Fruit fly (Drosophila melanogaster): ENCODE results near the gene okr.
A peak's percentile ranks its signal among the peaks of the same experiment; 100 is the strongest.

The okr gene

DNA sequence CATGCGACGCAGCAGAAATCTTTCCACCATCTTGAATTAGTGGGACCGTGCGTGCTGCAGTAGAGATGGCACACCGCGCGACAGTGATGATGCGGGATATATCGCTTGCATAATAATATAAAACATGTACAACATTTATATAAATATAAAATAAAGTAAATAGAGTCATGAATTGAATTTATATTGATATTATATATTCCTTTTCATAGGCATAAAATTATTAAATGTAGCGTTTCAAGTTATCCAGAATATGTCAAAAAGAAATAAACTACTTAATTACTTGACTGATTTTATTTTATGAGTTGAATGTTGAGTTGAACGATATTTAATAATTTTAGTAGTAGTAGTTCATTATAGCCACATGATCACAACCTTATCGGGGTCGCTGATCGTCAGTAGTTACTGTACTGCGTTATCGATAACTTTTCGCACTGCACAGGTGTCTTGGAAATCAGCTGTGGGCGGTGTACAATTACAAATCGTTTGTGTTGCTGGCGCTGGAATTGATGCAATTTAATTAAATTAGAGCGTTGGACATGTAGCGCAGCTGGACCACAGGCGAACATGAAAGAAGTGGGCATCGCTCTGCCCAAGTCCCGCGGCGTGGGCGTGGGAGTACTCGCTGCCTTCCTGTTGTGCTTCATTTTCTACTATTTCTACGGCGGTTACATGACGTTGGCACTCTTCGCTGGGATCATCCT is 4.7 kb downstream of the okr start, which contains the start of the genes Chd1 and Bem46 (continued):
- TF ChIP-seq tx (GFP tag; optimal IDR thresholded peaks at IDR 0.05) (peak; percentile 57), CG9609 (GFP tag; optimal IDR thresholded peaks at IDR 0.05) (peak; percentile 63), az2 (GFP tag; optimal IDR thresholded peaks at IDR 0.05) (peak; percentile 88), CG12391 (tag; optimal IDR thresholded peaks at IDR 0.05) (peak; percentile 91), dysf (GFP tag; IDR thresholded peaks at IDR 0.05) (peak; percentile 88), B-H1 (GFP tag; IDR thresholded peaks at IDR 0.05) (peak; percentile 77), CG10274 (GFP tag; optimal IDR thresholded peaks at IDR 0.05) (peak; percentile 48), wor (GFP tag; IDR thresholded peaks at IDR 0.05) (peak; percentile 71), Jarid2 (GFP tag; optimal IDR thresholded peaks at IDR 0.05) (no peak), tll (GFP tag; optimal IDR thresholded peaks at IDR 0.05) (peak in 1 of 2 experiments; percentile 42), Optix (GFP tag; IDR thresholded peaks at IDR 0.05) (0 out of 3 replicates have a peak, but pooled peaks have one; percentile 41), so (GFP tag; IDR thresholded peaks at IDR 0.05) (peak; percentile 78), row (GFP tag; IDR thresholded peaks at IDR 0.05) (peak; percentile 95), CkIIα-i1 (GFP tag; IDR thresholded peaks at IDR 0.05) (no peak), lov (optimal IDR thresholded peaks at IDR 0.05) (no peak), lov (GFP tag; IDR thresholded peaks at IDR 0.05) (0 out of 3 replicates have a peak, but pooled peaks have one; percentile 18), D19B (GFP tag; optimal IDR thresholded peaks at IDR 0.05) (no peak), CG17612 (GFP tag; IDR thresholded peaks at IDR 0.05) (peak; percentile 77), tap (tag; optimal IDR thresholded peaks at IDR 0.05) (no peak), Dip2 (GFP tag; IDR thresholded peaks at IDR 0.05) (no peak), CG8924 (tag; optimal IDR thresholded peaks at IDR 0.05) (peak; percentile 88), CG4424 (GFP tag; optimal IDR thresholded peaks at IDR 0.05) (peak; percentile 89), CG15514 (GFP tag; optimal IDR thresholded peaks at IDR 0.05) (peak; percentile 76), CG13424 (tag; optimal IDR thresholded peaks at IDR 0.05) (peak; percentile 90), lab (GFP tag; optimal IDR thresholded peaks at IDR 0.05) (no peak), CG30403 (GFP tag; optimal IDR thresholded peaks at IDR 0.05) (peak; percentile 93), CG4617 (GFP tag; optimal IDR thresholded peaks at IDR 0.05; ENCODE audit: borderline replicate concordance) (peak; percentile 70), Aef1 (GFP tag; IDR thresholded peaks at IDR 0.05) (peak; percentile 90), ap (GFP tag; IDR thresholded peaks at IDR 0.05) (peak; percentile 74; the same call in 1 of the 2 replicates), CG12219 (GFP tag; optimal IDR thresholded peaks at IDR 0.05) (no peak), ind (GFP tag; optimal IDR thresholded peaks at IDR 0.05) (peak; percentile 92), slou (GFP tag; optimal IDR thresholded peaks at IDR 0.05) (peak; percentile 82), Abd-B (GFP tag; optimal IDR thresholded peaks at IDR 0.05) (peak; percentile 92), lola (GFP tag; optimal IDR thresholded peaks at IDR 0.05) (peak in 1 of 3 experiments; percentile 87), CG11093 (GFP tag; IDR thresholded peaks at IDR 0.05) (peak; percentile 78; the same call in 2 of the 3 replicates), pho (GFP tag; optimal IDR thresholded peaks at IDR 0.05) (peak; percentile 75), BEAF-32 (GFP tag; optimal IDR thresholded peaks at IDR 0.05) (peak; percentile 75), gce (GFP tag; IDR thresholded peaks at IDR 0.05) (0 out of 3 replicates have a peak, but pooled peaks have one; percentile 8), dmrt11E (tag; optimal IDR thresholded peaks at IDR 0.05) (peak; percentile 86), Trl (optimal IDR thresholded peaks at IDR 0.05) (no peak), Trl (GFP tag; optimal IDR thresholded peaks at IDR 0.05) (peak; percentile 58), tup (GFP tag; optimal IDR thresholded peaks at IDR 0.05) (peak; percentile 50), CG32772 (GFP tag; IDR thresholded peaks at IDR 0.05) (no peak; the same call in none of the 2 replicates), CG7745 (tag; optimal IDR thresholded peaks at IDR 0.05) (no peak), jing (GFP tag; optimal IDR thresholded peaks at IDR 0.05) (no peak), crc (GFP tag; optimal IDR thresholded peaks at IDR 0.05) (peak; percentile 37), ash1 (GFP tag; optimal IDR thresholded peaks at IDR 0.05) (no peak), fd64A (GFP tag; optimal IDR thresholded peaks at IDR 0.05) (no peak), fd3F (GFP tag; optimal IDR thresholded peaks at IDR 0.05) (peak; percentile 84)
